Worm (Caenorhabditis elegans) whole organism, late embryonic: ENCODE results near the gene C40H1.9.

ENCODE experiments used
- K02D7.2 ChIP-seq: sonication (generic microtip); optimal IDR thresholded peaks from 2 replicates; lab custom pipeline; 2017; ENCODE audit warnings: mild to moderate bottlenecking, missing genetic modification characterization, missing compliant biosample characterization
- K09A11.1 ChIP-seq: sonication (generic microtip); optimal IDR thresholded peaks from 2 replicates; lab custom pipeline; 2017; ENCODE audit warnings: antibody characterized with exemption, mild to moderate bottlenecking, missing genetic modification characterization, missing compliant biosample characterization; ENCODE audit not compliant: insufficient read depth
- Y22D7AL.16 ChIP-seq: sonication (generic microtip); optimal IDR thresholded peaks from 2 replicates; lab custom pipeline; 2016; ENCODE audit warnings: missing genetic modification characterization, missing compliant biosample characterization
- ceh-14 ChIP-seq: sonication (generic microtip); optimal IDR thresholded peaks from 2 replicates; lab custom pipeline; 2016; ENCODE audit warnings: missing genotype, missing genetic modification characterization, missing compliant biosample characterization
- ceh-34 ChIP-seq: sonication (generic microtip); optimal IDR thresholded peaks from 2 replicates; lab custom pipeline; 2016; ENCODE audit warnings: mild to moderate bottlenecking, missing genetic modification characterization, missing compliant biosample characterization
- ceh-48 ChIP-seq: sonication (generic microtip); optimal IDR thresholded peaks from 2 replicates; lab custom pipeline; 2016; ENCODE audit warnings: missing genetic modification characterization, inconsistent platforms, missing compliant biosample characterization
- ceh-9 ChIP-seq: sonication (generic microtip); optimal IDR thresholded peaks from 2 replicates; lab custom pipeline; 2016; ENCODE audit warnings: mild to moderate bottlenecking, missing genetic modification characterization, inconsistent platforms, missing compliant biosample characterization
- che-1 ChIP-seq: sonication (generic microtip); optimal IDR thresholded peaks from 2 replicates; lab custom pipeline; 2016; ENCODE audit warnings: mild to moderate bottlenecking, missing genetic modification characterization, missing compliant biosample characterization
- dmd-4 ChIP-seq: sonication (generic microtip); optimal IDR thresholded peaks from 2 replicates; lab custom pipeline; 2016; ENCODE audit warnings: borderline replicate concordance, missing genetic modification characterization, missing compliant biosample characterization
- dve-1 ChIP-seq: sonication (generic microtip); optimal IDR thresholded peaks from 2 replicates; lab custom pipeline; 2017; ENCODE audit warnings: antibody characterized with exemption, mild to moderate bottlenecking, missing genetic modification characterization, missing compliant biosample characterization
- elt-2 ChIP-seq: sonication (generic microtip); optimal IDR thresholded peaks from 2 replicates; lab custom pipeline; 2016; ENCODE audit warnings: missing genetic modification reagents, missing genetic modification characterization, missing compliant biosample characterization
- fkh-10 ChIP-seq: fragments of 150-350 bp; optimal IDR thresholded peaks from 2 replicates; lab custom pipeline; 2014; ENCODE audit warnings: missing biosample characterization, missing genetic modification reagents, missing genetic modification characterization
- fkh-6 ChIP-seq: sonication (generic microtip); optimal IDR thresholded peaks from 2 replicates; lab custom pipeline; 2016; ENCODE audit warnings: missing genetic modification characterization, missing compliant biosample characterization
- hlh-13 ChIP-seq: fragments of 200-800 bp; sonication (Bioruptor generic); optimal IDR thresholded peaks from 2 replicates; lab custom pipeline; 2018; ENCODE audit warnings: mild to moderate bottlenecking, missing genetic modification characterization, missing compliant biosample characterization
- hlh-15 ChIP-seq: sonication (generic microtip); optimal IDR thresholded peaks from 2 replicates; lab custom pipeline; 2016; ENCODE audit warnings: missing genetic modification characterization, missing compliant biosample characterization
- hlh-6 ChIP-seq: sonication (generic microtip); optimal IDR thresholded peaks from 2 replicates; lab custom pipeline; 2016; ENCODE audit warnings: missing genotype, missing genetic modification characterization, missing compliant biosample characterization
- hlh-8 ChIP-seq: sonication (generic microtip); optimal IDR thresholded peaks from 2 replicates; lab custom pipeline; 2016; ENCODE audit warnings: missing genotype, missing genetic modification characterization, missing compliant biosample characterization
- mec-3 ChIP-seq: sonication (generic microtip); optimal IDR thresholded peaks from 2 replicates; lab custom pipeline; 2016; ENCODE audit warnings: borderline replicate concordance, missing genetic modification characterization, missing compliant biosample characterization
- nfya-1 ChIP-seq: sonication (generic microtip); optimal IDR thresholded peaks from 2 replicates; lab custom pipeline; 2017; ENCODE audit warnings: missing genetic modification characterization, mild to moderate bottlenecking, missing compliant biosample characterization, antibody characterized with exemption, moderate library complexity
- nhr-11 ChIP-seq: fragments of 150-350 bp; optimal IDR thresholded peaks from 2 replicates; lab custom pipeline; 2014; ENCODE audit warnings: missing biosample characterization, missing genetic modification characterization
- npax-4 ChIP-seq: sonication (generic microtip); optimal IDR thresholded peaks from 2 replicates; lab custom pipeline; 2016; ENCODE audit warnings: missing genetic modification characterization, missing compliant biosample characterization
- pag-3 ChIP-seq: sonication (generic microtip); optimal IDR thresholded peaks from 2 replicates; lab custom pipeline; 2016; ENCODE audit warnings: missing compliant biosample characterization, missing genetic modification characterization, borderline replicate concordance
- pat-9 ChIP-seq: fragments of 200-800 bp; sonication (Bioruptor generic); optimal IDR thresholded peaks from 2 replicates; lab custom pipeline; 2018; ENCODE audit warnings: mild to moderate bottlenecking, missing genetic modification characterization, moderate library complexity, missing compliant biosample characterization
- pax-1 ChIP-seq: fragments of 150-350 bp; optimal IDR thresholded peaks from 2 replicates; lab custom pipeline; 2014; ENCODE audit warnings: missing biosample characterization, missing genetic modification characterization
- pha-4 ChIP-seq: fragments of 150-350 bp; optimal IDR thresholded peaks from 2 replicates; lab custom pipeline; 2018; ENCODE audit warnings: missing biosample characterization, missing genetic modification reagents, missing genetic modification characterization
- ref-2 ChIP-seq: sonication (generic microtip); optimal IDR thresholded peaks from 2 replicates; lab custom pipeline; 2016; ENCODE audit warnings: missing genetic modification characterization, missing compliant biosample characterization
- sdc-2 ChIP-seq: sonication (generic microtip); optimal IDR thresholded peaks from 2 replicates; lab custom pipeline; 2016; ENCODE audit warnings: missing genotype, missing genetic modification characterization, missing compliant biosample characterization
- sox-4 ChIP-seq: sonication (generic microtip); optimal IDR thresholded peaks from 2 replicates; lab custom pipeline; 2017; ENCODE audit warnings: mild to moderate bottlenecking, missing genetic modification characterization, inconsistent platforms, missing compliant biosample characterization
- syd-9 ChIP-seq: sonication (generic microtip); optimal IDR thresholded peaks from 2 replicates; lab custom pipeline; 2016; ENCODE audit warnings: mild to moderate bottlenecking, missing genetic modification characterization, moderate library complexity, missing compliant biosample characterization
- ttx-3 ChIP-seq: sonication (generic microtip); optimal IDR thresholded peaks from 2 replicates; lab custom pipeline; 2016; ENCODE audit warnings: missing genetic modification reagents, missing genetic modification characterization, missing compliant biosample characterization
- unc-55 ChIP-seq: sonication (generic microtip); optimal IDR thresholded peaks from 2 replicates; lab custom pipeline; 2017; ENCODE audit warnings: missing biosample characterization, missing genetic modification reagents, missing genetic modification characterization
- unc-86 ChIP-seq: sonication (generic microtip); optimal IDR thresholded peaks from 2 replicates; lab custom pipeline; 2016; ENCODE audit warnings: missing genetic modification characterization, missing compliant biosample characterization

C40H1.9 gene

ce11 chrIII:9359060-9359459 is 39.3 kb downstream of the C40H1.9 start, which contains the start of gene K04H4.5:
TSS of gene K04H4.5 (plus strand) at chrIII:9359360.
- no peak for TF ChIP-seq ceh-14
- TF ChIP-seq sox-4 (tag; lab: Kevin White, UChicago) = no peak
- no peak for TF ChIP-seq che-1 (tag; lab: Kevin White, UChicago)
- TF ChIP-seq ceh-9 (tag; lab: Kevin White, UChicago) = no peak
- TF ChIP-seq unc-55 (GFP tag; lab: Kevin White, UChicago) = no peak
- TF ChIP-seq dmd-4 = no peak
- TF ChIP-seq hlh-15 (tag; lab: Kevin White, UChicago) = no peak
- no peak for TF ChIP-seq pat-9
- TF ChIP-seq ceh-48 (tag; lab: Kevin White, UChicago) = no peak
- TF ChIP-seq mec-3 (tag; lab: Kevin White, UChicago) = no peak
- TF ChIP-seq npax-4 (tag; lab: Kevin White, UChicago) = no peak
- TF ChIP-seq, all 69 proteins: peak for 0

ce11 chrIII:9361228-9361627 is 41.5 kb downstream of the C40H1.9 start, which contains the start of gene flp-25:
TSS of gene flp-25 (plus strand) at chrIII:9361528.
- TF ChIP-seq ttx-3 (tag; lab: Kevin White, UChicago) = no peak

DNA sequence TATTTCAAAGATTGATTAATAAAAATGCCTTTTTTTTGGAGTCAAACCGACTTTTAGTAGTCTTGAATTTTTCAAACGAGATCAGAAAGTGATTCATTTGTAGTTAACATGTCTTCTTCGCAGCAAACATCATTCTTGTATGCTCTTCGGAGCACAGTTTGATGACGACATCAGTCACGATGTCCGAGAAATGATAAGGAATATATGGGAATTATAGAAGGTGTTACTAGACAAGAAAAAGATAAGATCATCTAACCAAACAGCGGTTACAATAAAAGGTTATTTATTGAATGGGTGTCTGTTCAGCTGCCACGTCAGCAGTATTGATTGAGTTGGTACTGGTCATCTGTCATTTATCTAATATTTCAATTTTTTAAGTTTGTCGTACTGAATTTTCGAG is 46.6 kb downstream of the C40H1.9 start:
- no peak for TF ChIP-seq ceh-48 (tag; lab: Kevin White, UChicago)
- no peak for TF ChIP-seq pag-3 (tag; lab: Kevin White, UChicago)
- TF ChIP-seq elt-2 (tag; lab: Kevin White, UChicago) = peak; percentile 60
- TF ChIP-seq K02D7.2 (tag; lab: Kevin White, UChicago) = no peak
- no peak for TF ChIP-seq Y22D7AL.16 (tag; lab: Kevin White, UChicago)
- TF ChIP-seq nfya-1 (tag; lab: Kevin White, UChicago) = no peak
- no peak for TF ChIP-seq nhr-11 (tag; lab: Kevin White, UChicago)
- TF ChIP-seq fkh-10 (GFP tag; lab: Kevin White, UChicago) = no peak
- no peak for TF ChIP-seq unc-55 (GFP tag; lab: Kevin White, UChicago)

ce11 chrIII:9366971-9367370 is 47.2 kb downstream of the C40H1.9 start, which contains the start of gene crn-6:
TSS of gene crn-6 (plus strand) at chrIII:9367271.
- TF ChIP-seq pax-1 (tag; lab: Kevin White, UChicago) (no peak), ceh-9 (tag; lab: Kevin White, UChicago) (no peak), ttx-3 (tag; lab: Kevin White, UChicago) (no peak), dve-1 (tag; lab: Kevin White, UChicago) (no peak), unc-86 (no peak), pha-4 (tag; lab: Kevin White, UChicago) (no peak), hlh-8 (tag; lab: Kevin White, UChicago) (no peak), fkh-10 (GFP tag; lab: Kevin White, UChicago) (no peak), syd-9 (tag; lab: Kevin White, UChicago) (no peak), hlh-13 (GFP tag; lab: Kevin White, UChicago) (no peak), fkh-6 (tag; lab: Kevin White, UChicago) (no peak), hlh-6 (tag; lab: Kevin White, UChicago) (no peak), sox-4 (tag; lab: Kevin White, UChicago) (no peak), ceh-34 (tag; lab: Kevin White, UChicago) (no peak), sdc-2 (tag; lab: Kevin White, UChicago) (no peak), ref-2 (tag; lab: Kevin White, UChicago) (no peak), K09A11.1 (tag; lab: Kevin White, UChicago) (no peak)
